Fruit fly (Drosophila melanogaster): ENCODE measurements around the gene OtopLc.

The OtopLc gene

dm6 chrX:5608472-5608871, 54.2 kb downstream of the OtopLc start:
- TF ChIP-seq sv (GFP tag; optimal IDR thresholded peaks at IDR 0.05): no peak
- peak; percentile 53 for TF ChIP-seq rgr (GFP tag; optimal IDR thresholded peaks at IDR 0.05)
- TF ChIP-seq pan (optimal IDR thresholded peaks at IDR 0.05): no peak
- peak; percentile 35 for TF ChIP-seq dmrt93B (GFP tag; optimal IDR thresholded peaks at IDR 0.05)
- TF ChIP-seq Abd-B (GFP tag; optimal IDR thresholded peaks at IDR 0.05): no peak
- peak; percentile 52 for TF ChIP-seq ey (GFP tag; optimal IDR thresholded peaks at IDR 0.05)
- TF ChIP-seq HLH106 (tag; optimal IDR thresholded peaks at IDR 0.05): peak; percentile 20
- peak; percentile 22 for TF ChIP-seq h (GFP tag; optimal IDR thresholded peaks at IDR 0.05)
- TF ChIP-seq OdsH (GFP tag; optimal IDR thresholded peaks at IDR 0.05): peak; percentile 51
- peak; percentile 27 for TF ChIP-seq psq (GFP tag; optimal IDR thresholded peaks at IDR 0.05)
- TF ChIP-seq br (GFP tag; optimal IDR thresholded peaks at IDR 0.05): no peak
- peak; percentile 49 for TF ChIP-seq fru (GFP tag; optimal IDR thresholded peaks at IDR 0.05)
- peak in 1 of 2 experiments; percentile 67 for TF ChIP-seq foxo (GFP tag; optimal IDR thresholded peaks at IDR 0.05)

- no peak for TF ChIP-seq usp (GFP tag; optimal IDR thresholded peaks at IDR 0.05)
- TF ChIP-seq N (GFP tag; optimal IDR thresholded peaks at IDR 0.05): no peak
- TF ChIP-seq HLH106 (tag; optimal IDR thresholded peaks at IDR 0.05): no peak
- TF ChIP-seq Mio (GFP tag; optimal IDR thresholded peaks at IDR 0.05): no peak
- TF ChIP-seq dl (GFP tag; optimal IDR thresholded peaks at IDR 0.05; ENCODE audit: insufficient read depth in 1 of 2, partially characterized antibody in 2 of 2): no peak
- no peak for TF ChIP-seq OdsH (GFP tag; optimal IDR thresholded peaks at IDR 0.05)
- TF ChIP-seq jim (GFP tag; optimal IDR thresholded peaks at IDR 0.05): no peak
- no peak for TF ChIP-seq psq (GFP tag; optimal IDR thresholded peaks at IDR 0.05)
- no peak for TF ChIP-seq CG32264 (GFP tag; optimal IDR thresholded peaks at IDR 0.05)
- no peak for TF ChIP-seq Myc (optimal IDR thresholded peaks at IDR 0.05)
- no peak for TF ChIP-seq CG9705 (GFP tag; optimal IDR thresholded peaks at IDR 0.05)
- no peak for TF ChIP-seq h (GFP tag; optimal IDR thresholded peaks at IDR 0.05)
- no peak for TF ChIP-seq br (GFP tag; optimal IDR thresholded peaks at IDR 0.05)
- no peak for TF ChIP-seq Hr78 (GFP tag; optimal IDR thresholded peaks at IDR 0.05)
Observed at dm6 chrX:5607647-5608046, 55.0 kb downstream of the OtopLc start.

dm6 chrX:5606324-5606723, 56.3 kb downstream of the OtopLc start:
- TF ChIP-seq sage (GFP tag; optimal IDR thresholded peaks at IDR 0.05) (no peak), Dif (GFP tag; optimal IDR thresholded peaks at IDR 0.05; ENCODE audit: partially characterized antibody) (no peak), psq (GFP tag; optimal IDR thresholded peaks at IDR 0.05) (no peak), CG9705 (GFP tag; optimal IDR thresholded peaks at IDR 0.05) (no peak), pan (optimal IDR thresholded peaks at IDR 0.05) (peak; percentile 6)

- TF ChIP-seq Rel (GFP tag; optimal IDR thresholded peaks at IDR 0.05) (no peak), Rel (tag; optimal IDR thresholded peaks at IDR 0.05) (no peak), HLH106 (tag; optimal IDR thresholded peaks at IDR 0.05) (no peak), OdsH (GFP tag; optimal IDR thresholded peaks at IDR 0.05) (no peak), foxo (GFP tag; optimal IDR thresholded peaks at IDR 0.05) (no peak), Dif (GFP tag; optimal IDR thresholded peaks at IDR 0.05; ENCODE audit: partially characterized antibody) (no peak)
Observed at dm6 chrX:5604181-5604580, 58.5 kb downstream of the OtopLc start.

dm6 chrX:5603009-5603408, 59.7 kb downstream of the OtopLc start:
- TF ChIP-seq ey (GFP tag; optimal IDR thresholded peaks at IDR 0.05) (no peak), rgr (GFP tag; optimal IDR thresholded peaks at IDR 0.05) (no peak), brk (GFP tag; optimal IDR thresholded peaks at IDR 0.05) (no peak), Vsx2 (GFP tag; optimal IDR thresholded peaks at IDR 0.05; ENCODE audit: partially characterized antibody) (no peak), Jra (GFP tag; optimal IDR thresholded peaks at IDR 0.05) (no peak), Abd-B (GFP tag; optimal IDR thresholded peaks at IDR 0.05) (no peak), CrebA (GFP tag; optimal IDR thresholded peaks at IDR 0.05; ENCODE audit: borderline replicate concordance) (no peak), sage (GFP tag; optimal IDR thresholded peaks at IDR 0.05) (no peak), foxo (GFP tag; optimal IDR thresholded peaks at IDR 0.05) (no peak), fru (GFP tag; optimal IDR thresholded peaks at IDR 0.05) (no peak), dl (GFP tag; optimal IDR thresholded peaks at IDR 0.05; ENCODE audit: insufficient read depth in 1 of 2, partially characterized antibody in 2 of 2) (no peak), woc (GFP tag; optimal IDR thresholded peaks at IDR 0.05) (no peak)

dm6 chrX:5602308-5602707, 60.4 kb downstream of the OtopLc start:
- TF ChIP-seq pan (optimal IDR thresholded peaks at IDR 0.05) (no peak), Vsx2 (GFP tag; optimal IDR thresholded peaks at IDR 0.05; ENCODE audit: partially characterized antibody) (no peak), Mio (GFP tag; optimal IDR thresholded peaks at IDR 0.05) (no peak), rgr (GFP tag; optimal IDR thresholded peaks at IDR 0.05) (no peak), CG32264 (GFP tag; optimal IDR thresholded peaks at IDR 0.05) (no peak), Jra (GFP tag; optimal IDR thresholded peaks at IDR 0.05) (no peak), dl (GFP tag; optimal IDR thresholded peaks at IDR 0.05; ENCODE audit: insufficient read depth in 1 of 2, partially characterized antibody in 2 of 2) (no peak), CrebA (GFP tag; optimal IDR thresholded peaks at IDR 0.05; ENCODE audit: borderline replicate concordance) (no peak), Sp1 (GFP tag; optimal IDR thresholded peaks at IDR 0.05) (no peak), sv (GFP tag; optimal IDR thresholded peaks at IDR 0.05) (no peak), N (GFP tag; optimal IDR thresholded peaks at IDR 0.05) (no peak), GATAd (GFP tag; optimal IDR thresholded peaks at IDR 0.05) (no peak), tai (GFP tag; optimal IDR thresholded peaks at IDR 0.05) (no peak)
